Worm (Caenorhabditis elegans) whole organism, late embryonic: ENCODE results near the gene ZC190.10.

Source experiments
- F13H6.1 ChIP-seq: sonication (generic microtip); optimal IDR thresholded peaks from 2 replicates; lab custom pipeline; 2016; ENCODE audit warnings: missing genetic modification characterization, missing compliant biosample characterization
- Y22D7AL.16 ChIP-seq: sonication (generic microtip); optimal IDR thresholded peaks from 2 replicates; lab custom pipeline; 2016; ENCODE audit warnings: missing genetic modification characterization, missing compliant biosample characterization
- ceh-9 ChIP-seq: sonication (generic microtip); optimal IDR thresholded peaks from 2 replicates; lab custom pipeline; 2016; ENCODE audit warnings: mild to moderate bottlenecking, missing genetic modification characterization, inconsistent platforms, missing compliant biosample characterization
- dve-1 ChIP-seq: sonication (generic microtip); optimal IDR thresholded peaks from 2 replicates; lab custom pipeline; 2017; ENCODE audit warnings: antibody characterized with exemption, mild to moderate bottlenecking, missing genetic modification characterization, missing compliant biosample characterization
- hlh-30 ChIP-seq: sonication (generic microtip); optimal IDR thresholded peaks from 2 replicates; lab custom pipeline; 2017; ENCODE audit warnings: antibody characterized with exemption, missing genetic modification characterization, missing compliant biosample characterization; ENCODE audit not compliant: insufficient read depth
- nhr-11 ChIP-seq: fragments of 150-350 bp; optimal IDR thresholded peaks from 2 replicates; lab custom pipeline; 2014; ENCODE audit warnings: missing biosample characterization, missing genetic modification characterization
- syd-9 ChIP-seq: sonication (generic microtip); optimal IDR thresholded peaks from 2 replicates; lab custom pipeline; 2016; ENCODE audit warnings: mild to moderate bottlenecking, missing genetic modification characterization, moderate library complexity, missing compliant biosample characterization

ce11 chrV:8667230-8668021, 28.7 kb downstream of the ZC190.10 start:
- no peak for TF ChIP-seq F13H6.1 (tag; lab: Kevin White, UChicago)
- TF ChIP-seq nhr-11 (tag; lab: Kevin White, UChicago) = no peak
- no peak for TF ChIP-seq syd-9
- no peak for TF ChIP-seq ceh-9
- no peak for TF ChIP-seq hlh-30 (tag; lab: Kevin White, UChicago)
- no peak for TF ChIP-seq Y22D7AL.16 (tag; lab: Kevin White, UChicago)
- no peak for TF ChIP-seq dve-1
